Worm (Caenorhabditis elegans): ENCODE results near the gene nspe-3.
"Not testable (repeated sequence)": the region's sequence is repeated elsewhere in the genome, so short reads cannot be mapped to it uniquely, and the experiment has no call there.

The nspe-3 gene

DNA sequence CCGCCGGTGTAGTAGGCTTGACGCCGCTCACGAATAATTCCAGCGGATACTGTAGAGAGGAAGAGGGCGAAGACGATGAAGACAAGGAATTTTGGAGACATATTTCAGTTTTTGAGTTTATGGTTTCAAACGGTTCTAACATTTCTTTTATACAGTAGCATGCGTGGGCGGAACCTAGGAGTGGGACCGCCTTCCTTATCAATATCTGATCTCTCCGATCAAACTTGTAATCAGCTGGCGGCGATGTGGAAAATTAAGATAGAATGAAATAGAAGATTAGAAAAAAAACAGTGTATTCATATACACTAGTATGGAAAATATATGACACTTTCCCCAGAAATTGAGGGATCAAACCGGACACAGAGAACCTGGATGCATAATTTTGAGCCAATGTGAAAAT is 1.6 kb downstream of the nspe-3 start, which contains the start of gene nspe-2:
Gene nspe-2, minus strand, starts transcription at position 101 of the 400 bp plus-strand sequence.
- TF ChIP-seq ceh-13 (GFP tag; optimal IDR thresholded peaks at IDR 0.05): no peak
- no peak for TF ChIP-seq ets-7 (tag; optimal IDR thresholded peaks at IDR 0.05)
- no peak for TF ChIP-seq hmbx-1 (tag; optimal IDR thresholded peaks at IDR 0.05)
- TF ChIP-seq hnd-1 (tag; optimal IDR thresholded peaks at IDR 0.05): no peak
- no peak for TF ChIP-seq flt-1 (GFP tag; IDR thresholded peaks at IDR 0.05)
- TF ChIP-seq aly-1 (tag; optimal IDR thresholded peaks at IDR 0.05): no peak

ce11 chrII:12620764-12621163 is 3.1 kb downstream of the nspe-3 start, which contains the start of gene nspe-1:
nspe-1 (minus strand) TSS chrII:12620864.
- no peak for TF ChIP-seq tra-4 (tag; optimal IDR thresholded peaks at IDR 0.05)

ce11 chrII:12621908-12622566 is 4.4 kb downstream of the nspe-3 start, which contains the start of gene nspe-8:
nspe-8 (minus strand) TSS chrII:12621958.
- TF ChIP-seq hmg-4 (GFP tag; optimal IDR thresholded peaks at IDR 0.05) (no peak), flt-1 (GFP tag; IDR thresholded peaks at IDR 0.05) (no peak), ets-7 (tag; optimal IDR thresholded peaks at IDR 0.05) (no peak), ama-1 (optimal IDR thresholded peaks at IDR 0.05) (no peak), ceh-36 (tag; optimal IDR thresholded peaks at IDR 0.05) (no peak), aly-1 (tag; optimal IDR thresholded peaks at IDR 0.05) (no peak)

DNA sequence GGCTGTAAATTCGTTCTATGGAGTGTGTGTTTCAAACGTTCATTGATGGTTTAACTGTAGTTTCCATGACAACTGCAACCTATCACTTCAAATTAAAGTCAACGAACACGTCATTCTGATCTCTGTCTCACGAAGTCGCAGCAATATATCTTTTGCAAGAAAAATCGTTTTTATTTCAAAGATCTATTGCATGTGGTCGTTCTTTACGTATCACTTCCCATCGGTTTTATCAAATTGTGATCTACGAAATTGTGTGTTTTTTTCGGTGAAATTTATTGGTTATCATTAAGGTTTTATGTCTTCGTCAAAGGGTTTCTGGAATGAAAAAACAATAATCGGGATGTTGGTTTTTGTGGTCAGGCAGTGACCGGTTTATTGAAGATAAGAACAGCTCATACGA is 5.2 kb downstream of the nspe-3 start:
- TF ChIP-seq sea-1 (GFP tag; conservative IDR thresholded peaks at IDR 0.05) (no peak), hmg-4 (GFP tag; optimal IDR thresholded peaks at IDR 0.05) (no peak), ets-7 (tag; optimal IDR thresholded peaks at IDR 0.05) (no peak), ama-1 (optimal IDR thresholded peaks at IDR 0.05) (no peak), tbx-37 (GFP tag; conservative IDR thresholded peaks at IDR 0.05) (no peak), ceh-36 (tag; optimal IDR thresholded peaks at IDR 0.05) (no peak), hmbx-1 (tag; optimal IDR thresholded peaks at IDR 0.05) (no peak), tra-4 (tag; optimal IDR thresholded peaks at IDR 0.05) (no peak), hnd-1 (tag; optimal IDR thresholded peaks at IDR 0.05) (no peak), scrt-1 (GFP tag; IDR thresholded peaks at IDR 0.05) (no peak), B0310.2 (tag; optimal IDR thresholded peaks at IDR 0.05) (no peak), tbx-11 (GFP tag; IDR thresholded peaks at IDR 0.05) (no peak), F13C5.2 (tag; optimal IDR thresholded peaks at IDR 0.05) (no peak), aly-1 (tag; optimal IDR thresholded peaks at IDR 0.05) (no peak), flt-1 (GFP tag; IDR thresholded peaks at IDR 0.05) (no peak), pes-1 (GFP tag; IDR thresholded peaks at IDR 0.05) (no peak)

DNA sequence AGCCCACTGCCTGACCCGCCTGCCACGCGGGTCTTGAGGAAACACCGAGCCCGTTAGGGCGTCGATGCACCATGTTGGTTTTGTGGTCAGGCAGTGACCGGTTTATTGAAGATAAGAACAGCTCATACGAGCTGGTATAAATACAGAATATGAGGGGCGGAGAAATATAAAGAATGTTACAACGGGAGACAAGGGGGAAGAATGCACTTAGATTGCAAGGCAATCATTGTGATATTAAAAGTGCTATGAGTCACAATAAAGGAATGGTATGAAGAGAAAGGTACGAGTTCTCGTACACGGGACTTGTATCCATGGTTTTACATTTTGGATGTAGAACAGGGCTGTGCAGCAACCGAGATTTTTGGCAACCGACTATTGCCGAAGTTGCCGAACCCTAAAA is 6.7 kb downstream of the nspe-3 start, which contains the start of gene Y38E10A.14:
Gene Y38E10A.14, minus strand, starts transcription at position 101 of the 400 bp plus-strand sequence.
- TF ChIP-seq hnd-1, tra-4, F13C5.2 (tag; optimal IDR thresholded peaks at IDR 0.05): not testable (repeated sequence)

- TF ChIP-seq tbx-37 (GFP tag; conservative IDR thresholded peaks at IDR 0.05): no peak
- TF ChIP-seq tbx-11 (GFP tag; IDR thresholded peaks at IDR 0.05): no peak
- TF ChIP-seq hmg-4 (GFP tag; optimal IDR thresholded peaks at IDR 0.05): no peak
- TF ChIP-seq F13C5.2 (tag; optimal IDR thresholded peaks at IDR 0.05): no peak
- TF ChIP-seq flt-1 (GFP tag; IDR thresholded peaks at IDR 0.05): no peak
- no peak for TF ChIP-seq B0310.2 (tag; optimal IDR thresholded peaks at IDR 0.05)
- TF ChIP-seq pes-1 (GFP tag; IDR thresholded peaks at IDR 0.05): no peak
- no peak for TF ChIP-seq ama-1 (optimal IDR thresholded peaks at IDR 0.05)
- no peak for TF ChIP-seq hmbx-1 (tag; optimal IDR thresholded peaks at IDR 0.05)
- TF ChIP-seq aly-1 (tag; optimal IDR thresholded peaks at IDR 0.05): no peak
- no peak for TF ChIP-seq sea-1 (GFP tag; conservative IDR thresholded peaks at IDR 0.05)
- no peak for TF ChIP-seq ceh-13 (GFP tag; optimal IDR thresholded peaks at IDR 0.05)
These were observed 8.0 kb downstream of the nspe-3 start for ce11 chrII:12625673-12626072.

- no peak for TF ChIP-seq hmbx-1 (tag; optimal IDR thresholded peaks at IDR 0.05)
- TF ChIP-seq ceh-13 (GFP tag; optimal IDR thresholded peaks at IDR 0.05): no peak
- TF ChIP-seq tbx-37 (GFP tag; conservative IDR thresholded peaks at IDR 0.05): no peak
- TF ChIP-seq hmg-4 (GFP tag; optimal IDR thresholded peaks at IDR 0.05): no peak
These were observed 8.5 kb downstream of the nspe-3 start for ce11 chrII:12626120-12626624.

DNA sequence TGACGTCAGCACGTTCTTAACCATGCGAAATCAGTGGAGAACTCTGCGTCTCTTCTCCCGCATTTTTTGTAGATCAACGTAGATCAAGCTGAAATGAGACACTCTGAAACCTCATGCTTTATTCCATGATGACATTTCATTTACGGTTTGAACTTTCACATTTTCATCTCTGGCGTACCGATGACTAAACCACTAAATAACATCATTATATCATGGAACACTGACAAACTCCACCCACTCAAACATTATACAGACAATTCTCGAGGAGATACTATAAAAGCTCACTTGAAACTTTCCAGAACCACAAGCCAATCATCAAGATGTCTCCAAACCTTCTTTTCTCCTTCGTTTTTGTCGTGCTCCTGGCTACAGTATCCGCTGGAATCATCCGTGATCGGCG is 9.2 kb downstream of the nspe-3 start, which contains the start of gene nspe-7:
Gene nspe-7, plus strand, starts transcription at position 301 of the 400 bp plus-strand sequence.
- TF ChIP-seq pes-1 (GFP tag; IDR thresholded peaks at IDR 0.05) (no peak), ceh-36 (tag; optimal IDR thresholded peaks at IDR 0.05) (no peak), hmbx-1 (tag; optimal IDR thresholded peaks at IDR 0.05) (no peak), sea-1 (GFP tag; conservative IDR thresholded peaks at IDR 0.05) (no peak), aly-1 (tag; optimal IDR thresholded peaks at IDR 0.05) (no peak), flt-1 (GFP tag; IDR thresholded peaks at IDR 0.05) (no peak), F13C5.2 (tag; optimal IDR thresholded peaks at IDR 0.05) (no peak), hnd-1 (tag; optimal IDR thresholded peaks at IDR 0.05) (no peak), B0310.2 (tag; optimal IDR thresholded peaks at IDR 0.05) (no peak), ama-1 (optimal IDR thresholded peaks at IDR 0.05) (no peak), scrt-1 (GFP tag; IDR thresholded peaks at IDR 0.05) (no peak), tbx-11 (GFP tag; IDR thresholded peaks at IDR 0.05) (no peak), tbx-37 (GFP tag; conservative IDR thresholded peaks at IDR 0.05) (no peak), ets-7 (tag; optimal IDR thresholded peaks at IDR 0.05) (no peak), ceh-13 (GFP tag; optimal IDR thresholded peaks at IDR 0.05) (no peak)
